Worm (Caenorhabditis elegans) whole organism, L4/young adult: Measurements from ENCODE around the gene srsx-32.

Source experiments
- W03F9.2 ChIP-seq: fragments of 150-350 bp; optimal IDR thresholded peaks from 2 replicates; lab custom pipeline; 2014; ENCODE audit warnings: missing biosample characterization, missing genetic modification characterization
- dao-5 ChIP-seq: sonication (generic microtip); optimal IDR thresholded peaks from 2 replicates; lab custom pipeline; 2016; ENCODE audit warnings: missing genotype, missing genetic modification characterization, moderate library complexity, missing compliant biosample characterization
- him-1 ChIP-seq: sonication (generic microtip); optimal IDR thresholded peaks from 2 replicates; lab custom pipeline; 2016; ENCODE audit warnings: missing genotype, missing genetic modification reagents, missing genetic modification characterization, missing compliant biosample characterization

srsx-32 gene

ce11 chrV:7000734-7001133 is 16.4 kb upstream of the srsx-32 start:
- TF ChIP-seq W03F9.2 (no peak), dao-5 (no peak), him-1 (tag; lab: Kevin White, UChicago) (no peak)

ce11 chrV:7003850-7004249 is 13.3 kb upstream of the srsx-32 start, which contains the start of gene srab-4:
TSS of gene srab-4 (plus strand) at chrV:7004150.
- TF ChIP-seq him-1 (tag; lab: Kevin White, UChicago): no peak
- no peak for TF ChIP-seq W03F9.2
- no peak for TF ChIP-seq dao-5

ce11 chrV:7005964-7006363 is 11.2 kb upstream of the srsx-32 start, which contains the start of gene spig-10:
TSS of gene spig-10 (plus strand) at chrV:7006264.
- TF ChIP-seq dao-5 (no peak), W03F9.2 (no peak), him-1 (tag; lab: Kevin White, UChicago) (no peak)

ce11 chrV:7007307-7007706 is 9.9 kb upstream of the srsx-32 start, which contains the start of gene drd-10:
TSS of gene drd-10 (plus strand) at chrV:7007607.
- no peak for TF ChIP-seq him-1 (tag; lab: Kevin White, UChicago)
- TF ChIP-seq dao-5: no peak
- TF ChIP-seq W03F9.2: no peak

- TF ChIP-seq W03F9.2 (no peak), him-1 (tag; lab: Kevin White, UChicago) (no peak), dao-5 (no peak)
Measured at ce11 chrV:7009461-7009860, 7.7 kb upstream of the srsx-32 start, which contains the start of gene C33G8.2. TSS of gene C33G8.2 (plus strand) at chrV:7009761.

- TF ChIP-seq W03F9.2 (no peak), him-1 (tag; lab: Kevin White, UChicago) (no peak), dao-5 (no peak)
Measured at ce11 chrV:7012617-7013016, 4.5 kb upstream of the srsx-32 start, which contains the start of gene srw-127. TSS of gene srw-127 (plus strand) at chrV:7012917.

- TF ChIP-seq W03F9.2 (no peak), him-1 (tag; lab: Kevin White, UChicago) (no peak), dao-5 (no peak)
Measured at ce11 chrV:7015872-7016271, 1.3 kb upstream of the srsx-32 start, which contains the start of gene C33G8.13. TSS of gene C33G8.13 (minus strand) at chrV:7015972.

- TF ChIP-seq dao-5: no peak
- no peak for TF ChIP-seq him-1 (tag; lab: Kevin White, UChicago)
- TF ChIP-seq W03F9.2: no peak
Measured at ce11 chrV:7021772-7022171, 4.6 kb downstream of the srsx-32 start, which contains the start of gene F20A1.4. TSS of gene F20A1.4 (minus strand) at chrV:7021872.

- TF ChIP-seq dao-5: no peak
- TF ChIP-seq him-1 (tag; lab: Kevin White, UChicago): no peak
- no peak for TF ChIP-seq W03F9.2
Measured at ce11 chrV:7022981-7023380, 5.8 kb downstream of the srsx-32 start.

- TF ChIP-seq him-1 (tag; lab: Kevin White, UChicago) (no peak), W03F9.2 (no peak), dao-5 (no peak)
Measured at ce11 chrV:7027055-7027454, 9.9 kb downstream of the srsx-32 start, which contains the start of gene F20A1.6. TSS of gene F20A1.6 (minus strand) at chrV:7027155.

- no peak for TF ChIP-seq him-1 (tag; lab: Kevin White, UChicago)
- no peak for TF ChIP-seq dao-5
- no peak for TF ChIP-seq W03F9.2
Measured at ce11 chrV:7036475-7036874, 19.3 kb downstream of the srsx-32 start, which contains the start of gene twk-11. TSS of gene twk-11 (minus strand) at chrV:7036575.

- TF ChIP-seq W03F9.2 (no peak), dao-5 (no peak), him-1 (tag; lab: Kevin White, UChicago) (no peak)
Measured at ce11 chrV:7046005-7046404, 28.8 kb downstream of the srsx-32 start, which contains the start of gene F20A1.2. TSS of gene F20A1.2 (plus strand) at chrV:7046305.

- TF ChIP-seq dao-5: no peak
- no peak for TF ChIP-seq him-1 (tag; lab: Kevin White, UChicago)
- no peak for TF ChIP-seq W03F9.2
Measured at ce11 chrV:7047512-7047911, 30.4 kb downstream of the srsx-32 start, which contains the start of gene F20A1.8. TSS of gene F20A1.8 (minus strand) at chrV:7047612.

ce11 chrV:7050153-7050552 is 33.0 kb downstream of the srsx-32 start:
- TF ChIP-seq dao-5 (no peak), him-1 (tag; lab: Kevin White, UChicago) (no peak), W03F9.2 (no peak)

- TF ChIP-seq him-1 (tag; lab: Kevin White, UChicago) (no peak), dao-5 (no peak), W03F9.2 (no peak)
Measured at ce11 chrV:7051133-7051765, 34.1 kb downstream of the srsx-32 start, which contains the start of the genes tofu-2 and spig-1. TSS of gene tofu-2 (minus strand) at chrV:7051248. TSS of gene spig-1 (plus strand) at chrV:7051715.
